Worm (Caenorhabditis elegans) whole organism, L1 larva: Measurements from ENCODE around the gene C18G1.9.
A peak's percentile ranks its signal among the peaks of the same experiment; 100 is the strongest.

Experiments
- F16B12.6 ChIP-seq: fragments of 150-350 bp; optimal IDR thresholded peaks from 2 replicates; lab custom pipeline; 2014; ENCODE audit warnings: missing biosample characterization, missing genetic modification characterization
- aha-1 ChIP-seq: fragments of 150-350 bp; optimal IDR thresholded peaks from 2 replicates; lab custom pipeline; 2014; ENCODE audit warnings: missing biosample characterization, missing genetic modification characterization
- blmp-1 ChIP-seq: fragments of 150-350 bp; optimal IDR thresholded peaks from 2 replicates; lab custom pipeline; 2014; ENCODE audit warnings: missing biosample characterization, missing genetic modification characterization
- ces-1 ChIP-seq: fragments of 150-350 bp; optimal IDR thresholded peaks from 2 replicates; lab custom pipeline; 2014; ENCODE audit warnings: missing biosample characterization, missing genetic modification reagents, missing genetic modification characterization
- dpl-1 ChIP-seq, 3 experiments: fragments of 150-350 bp in 2 of 3; sonication (generic microtip) in 1 of 3; optimal IDR thresholded peaks; 2 replicates each; lab custom pipeline; 2014 to 2017; ENCODE audit warnings: missing biosample characterization in 3 of 3, missing genetic modification characterization in 3 of 3, missing genetic modification reagents in 3 of 3
- efl-1 ChIP-seq, 4 experiments: fragments of 150-350 bp; optimal IDR thresholded peaks in 3 of 4; peaks in 1 of 4; 1 replicate in 1 of 4; 2 replicates in 3 of 4; lab custom pipeline; 2014; ENCODE audit warnings: missing biosample characterization in 2 of 4, missing genetic modification characterization in 2 of 4, missing genetic modification reagents in 2 of 4
- egl-27 ChIP-seq, 2 experiments: fragments of 150-350 bp in 1 of 2; sonication (generic microtip); optimal IDR thresholded peaks; 3 replicates each; lab custom pipeline; 2017 to 2018; ENCODE audit warnings: missing biosample characterization in 2 of 2, missing genetic modification characterization in 2 of 2, missing genetic modification reagents in 2 of 2
- elt-2 ChIP-seq: sonication (generic microtip); optimal IDR thresholded peaks from 2 replicates; lab custom pipeline; 2016; ENCODE audit warnings: missing genetic modification characterization, mild to moderate bottlenecking, inconsistent platforms, missing compliant biosample characterization, missing genetic modification reagents
- elt-3 ChIP-seq, 6 experiments: fragments of 150-350 bp in 1 of 6; sonication (generic microtip); optimal IDR thresholded peaks; 2 replicates each; lab custom pipeline; 2017 to 2018; ENCODE audit warnings: missing biosample characterization in 6 of 6, missing genetic modification characterization in 6 of 6, inconsistent platforms in 1 of 6
- hpl-2 ChIP-seq: fragments of 150-350 bp; optimal IDR thresholded peaks from 2 replicates; lab custom pipeline; 2014; ENCODE audit warnings: missing biosample characterization, missing genetic modification reagents, missing genetic modification characterization
- irx-1 ChIP-seq: sonication (generic microtip); optimal IDR thresholded peaks from 2 replicates; lab custom pipeline; 2016; ENCODE audit warnings: missing genetic modification characterization, missing compliant biosample characterization
- jun-1 ChIP-seq: fragments of 150-350 bp; optimal IDR thresholded peaks from 2 replicates; lab custom pipeline; 2014; ENCODE audit warnings: missing biosample characterization, missing genetic modification reagents, missing genetic modification characterization
- lin-14 ChIP-seq: fragments of 200-800 bp; sonication (Bioruptor generic); optimal IDR thresholded peaks from 2 replicates; lab custom pipeline; 2018; ENCODE audit warnings: mild to moderate bottlenecking, missing genetic modification characterization, moderate library complexity, missing compliant biosample characterization
- lin-15B ChIP-seq: fragments of 150-350 bp; sonication (generic microtip); optimal IDR thresholded peaks from 3 replicates; lab custom pipeline; 2014; ENCODE audit warnings: missing biosample characterization, missing genetic modification characterization
- lin-35 ChIP-seq, 2 experiments: fragments of 150-350 bp; optimal IDR thresholded peaks; 2 replicates each; lab custom pipeline; 2014; ENCODE audit warnings: missing biosample characterization in 2 of 2, missing genetic modification characterization in 2 of 2, missing genetic modification reagents in 2 of 2
- lin-39 ChIP-seq: fragments of 150-350 bp; optimal IDR thresholded peaks from 2 replicates; lab custom pipeline; 2014; ENCODE audit warnings: missing biosample characterization, missing genetic modification reagents, missing genetic modification characterization
- mdl-1 ChIP-seq, 2 experiments: fragments of 150-350 bp; optimal IDR thresholded peaks; 2 replicates each; lab custom pipeline; 2014 to 2017; ENCODE audit warnings: missing biosample characterization in 2 of 2, missing genetic modification characterization in 2 of 2, inconsistent platforms in 1 of 2
- mep-1 ChIP-seq: fragments of 150-350 bp; optimal IDR thresholded peaks from 2 replicates; lab custom pipeline; 2014; ENCODE audit warnings: missing biosample characterization, missing genetic modification characterization
- nhr-20 ChIP-seq: sonication (generic microtip); optimal IDR thresholded peaks from 2 replicates; lab custom pipeline; 2016; ENCODE audit warnings: mild to moderate bottlenecking, missing genetic modification characterization, missing compliant biosample characterization
- nhr-47 ChIP-seq: sonication (generic microtip); optimal IDR thresholded peaks from 2 replicates; lab custom pipeline; 2016; ENCODE audit warnings: mild to moderate bottlenecking, missing genetic modification characterization, moderate library complexity, missing compliant biosample characterization
- nhr-71 ChIP-seq: sonication (generic microtip); optimal IDR thresholded peaks from 2 replicates; lab custom pipeline; 2016; ENCODE audit warnings: mild to moderate bottlenecking, missing genetic modification characterization, moderate library complexity, missing compliant biosample characterization
- nhr-76 ChIP-seq: sonication (generic microtip); optimal IDR thresholded peaks from 2 replicates; lab custom pipeline; 2017; ENCODE audit warnings: missing biosample characterization, missing genetic modification characterization
- nhr-77 ChIP-seq: fragments of 150-350 bp; optimal IDR thresholded peaks from 2 replicates; lab custom pipeline; 2014; ENCODE audit warnings: missing biosample characterization, missing genetic modification characterization
- nhr-85 ChIP-seq: sonication (generic microtip); peaks from one replicate; lab custom pipeline; 2016; ENCODE audit warnings: missing genetic modification characterization, inconsistent platforms, missing compliant biosample characterization
- nhr-90 ChIP-seq: sonication (generic microtip); optimal IDR thresholded peaks from 2 replicates; lab custom pipeline; 2016; ENCODE audit warnings: mild to moderate bottlenecking, missing genetic modification characterization, missing compliant biosample characterization; ENCODE audit not compliant: poor library complexity
- rnt-1 ChIP-seq: sonication (generic microtip); optimal IDR thresholded peaks from 2 replicates; lab custom pipeline; 2016; ENCODE audit warnings: mild to moderate bottlenecking, missing genetic modification characterization, moderate library complexity, missing compliant biosample characterization
- snu-23 ChIP-seq: sonication (generic microtip); optimal IDR thresholded peaks from 2 replicates; lab custom pipeline; 2016; ENCODE audit warnings: missing genetic modification characterization, missing compliant biosample characterization
- sox-4 ChIP-seq: sonication (generic microtip); optimal IDR thresholded peaks from 2 replicates; lab custom pipeline; 2016; ENCODE audit warnings: missing genetic modification characterization, missing compliant biosample characterization
- sup-37 ChIP-seq: fragments of 200-800 bp; sonication (Bioruptor generic); optimal IDR thresholded peaks from 2 replicates; lab custom pipeline; 2018; ENCODE audit warnings: mild to moderate bottlenecking, missing genetic modification characterization, missing compliant biosample characterization
- swsn-7 ChIP-seq: sonication (generic microtip); optimal IDR thresholded peaks from 2 replicates; lab custom pipeline; 2016; ENCODE audit warnings: missing genetic modification characterization, missing compliant biosample characterization
- unc-130 ChIP-seq: fragments of 150-350 bp; optimal IDR thresholded peaks from 2 replicates; lab custom pipeline; 2017; ENCODE audit warnings: missing biosample characterization, missing genetic modification characterization, inconsistent platforms
- unc-98 ChIP-seq: fragments of 200-800 bp; sonication (Bioruptor generic); IDR thresholded peaks from 2 replicates; pipeline ENCODE4 v1.3.6; 2022; ENCODE audit warnings: missing genetic modification characterization, missing compliant biosample characterization
- vab-15 ChIP-seq: sonication (generic microtip); optimal IDR thresholded peaks from 2 replicates; lab custom pipeline; 2017; ENCODE audit warnings: missing genotype, mild to moderate bottlenecking, missing genetic modification characterization, missing compliant biosample characterization

The C18G1.9 gene

DNA sequence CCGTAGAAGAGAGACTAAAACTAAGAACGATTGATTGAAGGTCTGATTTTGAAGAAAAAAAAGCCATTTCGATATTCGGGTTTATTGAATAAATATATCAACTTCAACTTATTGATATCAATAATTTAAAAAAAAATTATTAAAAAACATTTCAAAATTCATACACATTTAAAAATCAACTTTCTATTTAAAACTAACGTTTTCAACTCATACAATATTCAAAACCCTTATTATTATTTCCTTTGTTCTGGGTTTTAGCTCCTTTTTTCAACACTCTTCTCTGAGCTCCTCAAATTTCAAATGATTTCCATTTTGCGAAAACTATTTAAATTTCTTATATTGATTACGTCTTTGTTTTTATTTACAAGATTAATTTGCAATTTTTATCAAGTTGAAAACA is 24.3 kb downstream of the C18G1.9 start, which contains the start of gene C18G1.7:
Gene C18G1.7 (plus strand): TSS at position 301 of the 400 bp plus-strand sequence.
- no peak for TF ChIP-seq nhr-47
- TF ChIP-seq hpl-2 (GFP tag; lab: Kevin White, UChicago) = no peak
- TF ChIP-seq ces-1 (GFP tag; lab: Kevin White, UChicago) = no peak
- no peak for TF ChIP-seq mdl-1 (tag; optimal IDR thresholded peaks at IDR 0.05; lab: Kevin White, UChicago)
- TF ChIP-seq sox-4 (tag; lab: Kevin White, UChicago) = no peak
- no peak for TF ChIP-seq nhr-77 (tag; lab: Kevin White, UChicago)
- TF ChIP-seq egl-27 (tag; optimal IDR thresholded peaks at IDR 0.05; lab: Kevin White, UChicago) = no peak
- no peak for TF ChIP-seq nhr-76
- no peak for TF ChIP-seq F16B12.6 (tag; lab: Kevin White, UChicago)
- TF ChIP-seq lin-39 (tag; lab: Kevin White, UChicago) = no peak
- TF ChIP-seq aha-1 = no peak
- TF ChIP-seq sup-37 (GFP tag; lab: Kevin White, UChicago) = no peak
- TF ChIP-seq jun-1 (tag; lab: Kevin White, UChicago) = no peak
- TF ChIP-seq swsn-7 (tag; lab: Kevin White, UChicago) = no peak
- no peak for TF ChIP-seq unc-130

DNA sequence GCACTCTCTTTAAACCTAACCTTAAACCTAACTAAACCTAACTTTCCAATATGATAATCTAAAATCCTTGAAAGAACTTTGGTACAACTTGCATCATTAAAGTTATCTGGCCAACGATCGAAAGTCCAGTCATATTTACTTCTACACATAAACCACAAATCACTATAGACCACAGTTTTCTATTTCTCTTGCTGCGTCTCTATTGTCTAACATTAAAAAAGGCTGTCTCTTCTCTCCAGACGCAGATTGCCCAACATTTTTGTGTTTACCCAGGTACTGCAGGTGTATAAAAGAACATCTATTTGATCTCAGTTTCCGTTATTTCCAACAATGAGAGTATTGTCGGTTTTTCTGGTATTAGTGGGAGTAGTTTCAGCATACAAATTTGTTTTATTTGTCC is 27.3 kb downstream of the C18G1.9 start, which contains the start of gene ugt-61:
Gene ugt-61 (plus strand): TSS at position 233 of the 400 bp plus-strand sequence.
- TF ChIP-seq lin-15B (tag; lab: Kevin White, UChicago) = no peak
- TF ChIP-seq dpl-1 (GFP tag; optimal IDR thresholded peaks at IDR 0.05; lab: Kevin White, UChicago) = peak in 1 of 3 experiments; percentile 2
- peak; percentile 41 for TF ChIP-seq snu-23 (GFP tag; lab: Kevin White, UChicago)
- TF ChIP-seq mep-1 (tag; lab: Kevin White, UChicago) = peak; percentile 13
- TF ChIP-seq nhr-85 (tag; lab: Kevin White, UChicago) = peak; percentile 81
- peak; percentile 29 for TF ChIP-seq nhr-77 (tag; lab: Kevin White, UChicago)
- peak; percentile 33 for TF ChIP-seq blmp-1 (tag; lab: Kevin White, UChicago)
- TF ChIP-seq unc-98 (GFP tag; lab: Robert Waterston, UW) = no peak
- TF ChIP-seq nhr-71 = no peak
- TF ChIP-seq efl-1 (optimal IDR thresholded peaks at IDR 0.05; lab: Kevin White, UChicago) = peak in 1 of 2 experiments; percentile 10
- peak in 1 of 2 experiments; percentile 93 for TF ChIP-seq efl-1 (GFP tag; optimal IDR thresholded peaks at IDR 0.05 in 1 of 2; lab: Kevin White, UChicago)
- peak in 1 of 6 experiments; percentile 9 for TF ChIP-seq elt-3 (tag; optimal IDR thresholded peaks at IDR 0.05; lab: Kevin White, UChicago)
- TF ChIP-seq nhr-90 (tag; lab: Kevin White, UChicago) = peak; percentile 21
- no peak for TF ChIP-seq lin-39 (tag; lab: Kevin White, UChicago)
- peak; percentile 22 for TF ChIP-seq rnt-1 (tag; lab: Kevin White, UChicago)
- TF ChIP-seq lin-35 (GFP tag; optimal IDR thresholded peaks at IDR 0.05; lab: Kevin White, UChicago) = peak in 1 of 2 experiments; percentile 15
- TF ChIP-seq nhr-20 = peak; percentile 61
- TF ChIP-seq lin-14 (GFP tag; lab: Kevin White, UChicago) = peak; percentile 73

DNA sequence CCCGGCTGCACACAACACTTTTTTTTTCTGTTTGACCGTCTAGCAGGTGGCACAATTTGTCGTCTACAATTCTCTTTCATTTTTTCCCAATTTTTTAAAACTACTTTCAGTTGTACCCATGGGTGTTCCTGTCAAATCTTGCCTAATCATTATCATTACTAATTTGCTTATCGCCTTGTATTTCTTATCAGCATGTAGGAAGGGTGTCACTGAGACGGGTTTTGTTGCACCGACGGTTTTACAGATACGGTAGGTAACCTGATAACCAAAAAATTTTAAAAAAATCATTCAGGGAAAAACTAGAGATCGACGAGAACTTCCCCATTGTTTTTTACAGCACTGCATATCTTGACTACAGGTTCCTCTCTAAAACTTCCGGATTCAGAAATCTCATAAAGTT is 31.8 kb downstream of the C18G1.9 start, which contains the start of gene F39G3.2:
Gene F39G3.2 (plus strand): TSS at position 105 of the 400 bp plus-strand sequence.
- TF ChIP-seq elt-2 (tag; lab: Kevin White, UChicago) (peak; percentile 62), jun-1 (tag; lab: Kevin White, UChicago) (peak; percentile 18), irx-1 (tag; lab: Kevin White, UChicago) (no peak)

DNA sequence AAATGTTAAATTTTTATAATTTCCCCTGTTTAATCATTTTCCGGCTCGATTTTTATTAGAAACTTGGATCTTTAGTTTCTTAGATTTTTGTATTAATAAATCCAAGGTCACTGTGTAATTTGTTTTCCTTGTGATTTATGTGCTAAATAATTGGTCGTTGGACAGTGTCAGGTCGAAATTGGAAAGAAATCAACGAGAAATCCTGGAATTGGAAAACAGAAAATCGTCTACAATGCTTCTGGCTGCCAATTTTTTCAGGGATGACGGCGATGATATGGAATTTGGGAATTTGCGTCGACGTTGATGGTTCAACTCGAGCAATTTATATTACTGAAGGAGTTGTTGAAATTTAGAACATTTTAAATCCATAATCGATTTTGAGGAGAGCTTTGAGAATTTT is 34.9 kb downstream of the C18G1.9 start:
- TF ChIP-seq nhr-77 (tag; lab: Kevin White, UChicago) = no peak
- no peak for TF ChIP-seq vab-15 (tag; lab: Kevin White, UChicago)
- no peak for TF ChIP-seq hpl-2 (GFP tag; lab: Kevin White, UChicago)

DNA sequence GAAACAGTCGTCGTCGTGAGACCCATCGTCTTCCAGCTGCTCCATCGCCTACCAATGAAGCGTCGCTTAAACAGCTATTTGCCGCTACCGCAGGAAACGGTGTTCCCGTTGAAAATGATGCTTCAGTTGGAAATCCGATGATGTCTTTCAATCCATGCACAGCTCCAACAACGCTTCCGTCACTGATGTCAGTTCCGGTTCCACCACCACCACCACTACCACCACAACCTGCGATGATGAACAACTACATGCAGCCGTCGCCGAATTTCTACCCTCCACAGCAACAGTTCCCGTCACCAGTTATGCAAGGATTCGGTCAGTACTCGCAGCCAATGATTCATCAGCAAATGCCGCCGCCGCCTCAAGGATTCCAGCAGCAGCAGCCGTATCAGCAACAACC is 35.6 kb downstream of the C18G1.9 start:
- TF ChIP-seq elt-2 (tag; lab: Kevin White, UChicago) = no peak
